Fruit fly (Drosophila melanogaster) whole organism, embryonic: ENCODE results near the gene CG8042.

Source experiments
- Atf-2 ChIP-seq: fragments of 200-800 bp; sonication (Bioruptor generic); optimal IDR thresholded peaks from 2 replicates; lab custom pipeline; 2016; ENCODE audit warnings: missing biosample characterization, missing genetic modification characterization
- BEAF-32 ChIP-seq: fragments of 200-800 bp; sonication (Bioruptor generic); optimal IDR thresholded peaks from 3 replicates; lab custom pipeline; 2017; ENCODE audit warnings: missing biosample characterization, missing genetic modification characterization, mild to moderate bottlenecking, moderate library complexity, missing genetic modification reagents
- Bteb2 ChIP-seq: fragments of 200-800 bp; sonication (Bioruptor generic); optimal IDR thresholded peaks from 2 replicates; lab custom pipeline; 2016; ENCODE audit warnings: missing biosample characterization, missing genetic modification characterization
- CG10209 ChIP-seq: fragments of 200-800 bp; sonication (Bioruptor generic); optimal IDR thresholded peaks from 3 replicates; lab custom pipeline; 2017; ENCODE audit warnings: missing biosample characterization, mild to moderate bottlenecking, missing genetic modification characterization, missing genetic modification reagents
- CG10321 ChIP-seq: fragments of 200-800 bp; sonication (Bioruptor generic); IDR thresholded peaks from 2 replicates; pipeline ENCODE4 v1.3.6; 2022; ENCODE audit warnings: missing biosample characterization, missing genetic modification characterization
- CG10979 ChIP-seq: fragments of 200-800 bp; sonication (Bioruptor generic); optimal IDR thresholded peaks from 2 replicates; lab custom pipeline; 2018; ENCODE audit warnings: missing biosample characterization, mild to moderate bottlenecking, missing genetic modification characterization, moderate library complexity
- CG11085 ChIP-seq: fragments of 200-800 bp; sonication (Bioruptor generic); IDR thresholded peaks from 2 replicates; pipeline ENCODE4 v1.3.6; 2022; ENCODE audit warnings: missing biosample characterization, missing genetic modification characterization
- CG12769 ChIP-seq: fragments of 200-800 bp; sonication (Bioruptor generic); optimal IDR thresholded peaks from 2 replicates; lab custom pipeline; 2019; ENCODE audit warnings: missing biosample characterization, mild to moderate bottlenecking, missing genetic modification characterization, moderate library complexity
- CG12942 ChIP-seq: fragments of 200-800 bp; sonication (Bioruptor generic); optimal IDR thresholded peaks from 3 replicates; lab custom pipeline; 2016; ENCODE audit warnings: missing biosample characterization, missing genetic modification characterization
- CG1529 ChIP-seq: fragments of 200-800 bp; sonication (Bioruptor generic); optimal IDR thresholded peaks from 3 replicates; lab custom pipeline; 2018; ENCODE audit warnings: missing biosample characterization, missing genetic modification characterization
- CG17359 ChIP-seq: fragments of 200-800 bp; sonication (Bioruptor generic); optimal IDR thresholded peaks from 3 replicates; lab custom pipeline; 2018; ENCODE audit warnings: missing biosample characterization, mild to moderate bottlenecking, missing genetic modification characterization, moderate library complexity
- CG17385 ChIP-seq: fragments of 200-800 bp; sonication (Bioruptor generic); optimal IDR thresholded peaks from 3 replicates; lab custom pipeline; 2018; ENCODE audit warnings: missing biosample characterization, mild to moderate bottlenecking, missing genetic modification characterization
- CG2116 ChIP-seq: fragments of 200-800 bp; sonication (Bioruptor generic); optimal IDR thresholded peaks from 3 replicates; lab custom pipeline; 2018; ENCODE audit warnings: missing biosample characterization, mild to moderate bottlenecking, missing genetic modification characterization
- CG3995 ChIP-seq: fragments of 200-800 bp; sonication (Bioruptor generic); optimal IDR thresholded peaks from 3 replicates; lab custom pipeline; 2016; ENCODE audit warnings: missing biosample characterization, missing genetic modification characterization
- CG4328 ChIP-seq: fragments of 200-800 bp; sonication (Bioruptor generic); optimal IDR thresholded peaks from 3 replicates; lab custom pipeline; 2017; ENCODE audit warnings: missing biosample characterization, missing genetic modification reagents, missing genetic modification characterization
- CG4617 ChIP-seq: fragments of 200-800 bp; sonication (Bioruptor generic); optimal IDR thresholded peaks from 3 replicates; lab custom pipeline; 2016; ENCODE audit warnings: missing biosample characterization, missing genetic modification characterization, borderline replicate concordance
- CG7271 ChIP-seq: fragments of 200-800 bp; sonication (Bioruptor generic); optimal IDR thresholded peaks from 2 replicates; lab custom pipeline; 2018; ENCODE audit warnings: missing biosample characterization, mild to moderate bottlenecking, missing genetic modification characterization, moderate library complexity
- CG7786 ChIP-seq: fragments of 200-800 bp; sonication (Bioruptor generic); optimal IDR thresholded peaks from 2 replicates; lab custom pipeline; 2016; ENCODE audit warnings: missing biosample characterization, missing genetic modification characterization
- CG7928 ChIP-seq: fragments of 200-800 bp; sonication (Bioruptor generic); optimal IDR thresholded peaks from 2 replicates; lab custom pipeline; 2017; ENCODE audit warnings: missing biosample characterization, mild to moderate bottlenecking, missing genetic modification characterization
- CG7987 ChIP-seq: fragments of 200-800 bp; sonication (Bioruptor generic); optimal IDR thresholded peaks from 2 replicates; lab custom pipeline; 2018; ENCODE audit warnings: missing biosample characterization, mild to moderate bottlenecking, missing genetic modification characterization, moderate library complexity
- CG9797 ChIP-seq: fragments of 200-800 bp; sonication (Bioruptor generic); optimal IDR thresholded peaks from 3 replicates; lab custom pipeline; 2018; ENCODE audit warnings: missing biosample characterization, mild to moderate bottlenecking, missing genetic modification characterization
- GATAe ChIP-seq: fragments of 200-800 bp; sonication (Bioruptor generic); conservative IDR thresholded peaks from 2 replicates; pipeline ENCODE4 v1.3.6; 2022; ENCODE audit warnings: missing biosample characterization, missing genetic modification characterization
- Hey ChIP-seq: fragments of 200-800 bp; sonication (Bioruptor generic); optimal IDR thresholded peaks from 3 replicates; lab custom pipeline; 2018; ENCODE audit warnings: missing biosample characterization, mild to moderate bottlenecking, missing genetic modification characterization
- Hmx ChIP-seq: fragments of 200-800 bp; sonication (Bioruptor generic); optimal IDR thresholded peaks from 2 replicates; lab custom pipeline; 2016; ENCODE audit warnings: missing biosample characterization, missing genetic modification characterization
- Kr ChIP-seq: fragments of 200-800 bp; sonication (Bioruptor generic); optimal IDR thresholded peaks from 2 replicates; lab custom pipeline; 2017; ENCODE audit warnings: missing biosample characterization, mild to moderate bottlenecking, missing genetic modification characterization
- MESR4 ChIP-seq: fragments of 200-800 bp; sonication (Bioruptor generic); optimal IDR thresholded peaks from 2 replicates; lab custom pipeline; 2018; ENCODE audit warnings: missing biosample characterization, mild to moderate bottlenecking, missing genetic modification characterization, moderate library complexity
- Max ChIP-seq: fragments of 200-800 bp; sonication (Bioruptor generic); optimal IDR thresholded peaks from 2 replicates; lab custom pipeline; 2016; ENCODE audit warnings: missing biosample characterization, mild to moderate bottlenecking, missing genetic modification characterization
- Meics ChIP-seq: fragments of 200-800 bp; sonication (Bioruptor generic); optimal IDR thresholded peaks from 2 replicates; lab custom pipeline; 2017; ENCODE audit warnings: missing biosample characterization, mild to moderate bottlenecking, missing genetic modification characterization
- Mrtf ChIP-seq: fragments of 200-800 bp; sonication (Bioruptor generic); IDR thresholded peaks from 3 replicates; pipeline ENCODE4 v1.3.6; 2022; ENCODE audit warnings: missing biosample characterization, missing genetic modification characterization
- Nf-YC ChIP-seq: fragments of 200-800 bp; optimal IDR thresholded peaks from 3 replicates; lab custom pipeline; 2019; ENCODE audit warnings: missing biosample characterization, mild to moderate bottlenecking, missing genetic modification characterization, moderate library complexity
- NfI ChIP-seq: fragments of 200-800 bp; sonication (Bioruptor generic); optimal IDR thresholded peaks from 3 replicates; lab custom pipeline; 2018; ENCODE audit warnings: missing biosample characterization, mild to moderate bottlenecking, missing genetic modification characterization, moderate library complexity
- Opbp ChIP-seq: fragments of 200-800 bp; sonication (Bioruptor generic); IDR thresholded peaks from 3 replicates; pipeline ENCODE4 v1.3.6; 2022; ENCODE audit warnings: missing biosample characterization, missing genetic modification characterization; ENCODE audit not compliant: partially characterized antibody
- Ptx1 ChIP-seq: fragments of 200-800 bp; sonication (Bioruptor generic); IDR thresholded peaks from 2 replicates; pipeline ENCODE4 v1.3.6; 2022; ENCODE audit warnings: missing biosample characterization, missing genetic modification characterization
- Rx ChIP-seq: fragments of 200-800 bp; sonication (Bioruptor generic); IDR thresholded peaks from 2 replicates; pipeline ENCODE4 v1.3.6; 2022; ENCODE audit warnings: missing biosample characterization, missing genetic modification characterization
- Sox100B ChIP-seq: fragments of 200-800 bp; sonication (Bioruptor generic); optimal IDR thresholded peaks from 3 replicates; lab custom pipeline; 2018; ENCODE audit warnings: missing biosample characterization, mild to moderate bottlenecking, missing genetic modification characterization
- TFAM ChIP-seq: fragments of 200-800 bp; sonication (Bioruptor generic); optimal IDR thresholded peaks from 2 replicates; lab custom pipeline; 2017; ENCODE audit warnings: missing biosample characterization, missing genetic modification characterization, inconsistent platforms
- Usf ChIP-seq: fragments of 200-800 bp; sonication (Bioruptor generic); optimal IDR thresholded peaks from 2 replicates; lab custom pipeline; 2017; ENCODE audit warnings: missing genotype, missing biosample characterization, missing genetic modification characterization
- amos ChIP-seq: fragments of 200-800 bp; sonication (Bioruptor generic); IDR thresholded peaks from 2 replicates; pipeline ENCODE4 v1.3.6; 2022; ENCODE audit warnings: missing biosample characterization, missing genetic modification characterization; ENCODE audit not compliant: partially characterized antibody
- az2 ChIP-seq: fragments of 200-800 bp; sonication (Bioruptor generic); optimal IDR thresholded peaks from 3 replicates; lab custom pipeline; 2016; ENCODE audit warnings: missing biosample characterization, missing genetic modification characterization
- fd64A ChIP-seq: fragments of 200-800 bp; sonication (Bioruptor generic); optimal IDR thresholded peaks from 3 replicates; lab custom pipeline; 2018; ENCODE audit warnings: missing biosample characterization, mild to moderate bottlenecking, missing genetic modification characterization
- gsb-n ChIP-seq: fragments of 200-800 bp; sonication (Bioruptor generic); optimal IDR thresholded peaks from 3 replicates; lab custom pipeline; 2018; ENCODE audit warnings: missing biosample characterization, mild to moderate bottlenecking, missing genetic modification characterization
- onecut ChIP-seq: fragments of 200-800 bp; sonication (Bioruptor generic); IDR thresholded peaks from 2 replicates; pipeline ENCODE4 v1.3.6; 2022; ENCODE audit warnings: missing biosample characterization, missing genetic modification characterization
- prd ChIP-seq, 3 experiments: fragments of >200 bp in 2 of 3; fragments of 200-800 bp in 1 of 3; sonication (Bioruptor generic) in 1 of 3; optimal IDR thresholded peaks in 2 of 3; IDR thresholded peaks in 1 of 3; 2 replicates in 2 of 3; 3 replicates in 1 of 3; pipeline versions ENCODE4 v1.3.6 to Lab custom; 2017 to 2022; ENCODE audit warnings: missing biosample characterization in 1 of 3, missing genetic modification characterization in 1 of 3
- pum ChIP-seq: fragments of 200-800 bp; sonication (Bioruptor generic); optimal IDR thresholded peaks from 2 replicates; lab custom pipeline; 2016; ENCODE audit warnings: missing biosample characterization, missing genetic modification characterization
- ro ChIP-seq: fragments of 200-800 bp; sonication (Bioruptor generic); IDR thresholded peaks from 2 replicates; pipeline ENCODE4 v1.3.6; 2022; ENCODE audit warnings: missing biosample characterization, missing genetic modification characterization
- sr ChIP-seq: fragments of 200-800 bp; sonication (Bioruptor generic); IDR thresholded peaks from 3 replicates; pipeline ENCODE4 v1.3.6; 2022; ENCODE audit warnings: missing biosample characterization, missing genetic modification characterization
- stwl ChIP-seq: fragments of 200-800 bp; sonication (Bioruptor generic); optimal IDR thresholded peaks from 3 replicates; lab custom pipeline; 2018; ENCODE audit warnings: missing biosample characterization, mild to moderate bottlenecking, missing genetic modification characterization, moderate library complexity
- tgo ChIP-seq: fragments of 200-800 bp; sonication (Bioruptor generic); IDR thresholded peaks from 3 replicates; pipeline ENCODE4 v1.3.6; 2022; ENCODE audit warnings: missing biosample characterization, missing genetic modification characterization
- zfh1 ChIP-seq: fragments of 200-800 bp; sonication (Bioruptor generic); IDR thresholded peaks from 3 replicates; pipeline ENCODE4 v1.3.6; 2022; ENCODE audit warnings: missing biosample characterization, missing genetic modification characterization

The CG8042 gene

DNA sequence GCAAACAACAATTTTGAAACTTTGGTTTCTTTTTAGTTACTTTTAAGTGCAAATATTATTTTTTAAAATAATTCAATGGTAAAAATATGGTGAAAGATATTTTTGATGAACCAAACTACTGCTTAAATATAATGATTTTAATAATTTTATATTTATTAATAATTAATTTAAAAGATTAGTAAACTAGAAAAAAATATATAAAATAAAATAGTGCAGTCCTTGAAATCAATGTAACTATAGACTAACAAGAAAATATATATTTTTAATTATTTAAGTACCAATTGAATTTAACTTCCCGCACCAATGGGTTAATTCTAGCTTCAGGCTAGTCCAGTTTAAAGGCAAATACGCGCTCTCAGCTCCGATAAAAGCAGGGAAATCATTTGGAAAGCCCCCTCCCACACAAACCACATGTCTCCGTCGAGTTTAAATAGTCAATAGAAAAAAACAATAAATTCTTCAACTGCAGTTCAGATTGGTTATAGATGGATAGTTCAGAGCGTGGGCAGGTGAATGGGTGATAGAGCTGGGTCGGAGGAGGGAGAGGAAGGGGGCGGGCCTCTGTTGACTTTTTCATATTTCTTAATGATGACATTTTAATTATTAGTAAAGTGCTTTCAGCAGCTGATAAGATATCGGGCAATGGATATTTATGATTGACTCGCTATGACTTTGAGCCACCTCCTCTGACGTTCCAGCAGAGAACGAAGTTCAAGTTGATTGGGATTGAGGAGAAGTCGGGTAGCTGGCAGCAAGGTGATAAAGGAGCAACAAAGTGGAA, 12.6 kb downstream of the CG8042 start:
- TF ChIP-seq gsb-n (tag; lab: Kevin White, UChicago) (no peak), sr (GFP tag; lab: Robert Waterston, UW) (0 out of 3 replicates have a peak, but pooled peaks have one; percentile 37), CG10209 (no peak), CG1529 (GFP tag; lab: Kevin White, UChicago) (no peak), CG10321 (GFP tag; lab: Robert Waterston, UW) (no peak), onecut (GFP tag; lab: Robert Waterston, UW) (peak; percentile 29; the same call in 1 of the 2 replicates), Hmx (no peak), GATAe (GFP tag; lab: Robert Waterston, UW) (peak; percentile 64; the same call in 1 of the 2 replicates), CG12942 (GFP tag; lab: Kevin White, UChicago) (no peak), Ptx1 (no peak), az2 (GFP tag; lab: Kevin White, UChicago) (no peak), NfI (GFP tag; lab: Kevin White, UChicago) (no peak), CG9797 (GFP tag; lab: Kevin White, UChicago) (no peak), amos (GFP tag; lab: Robert Waterston, UW) (no peak), CG12769 (tag; lab: Kevin White, UChicago) (peak; percentile 5), CG7271 (tag; lab: Kevin White, UChicago) (no peak), CG11085 (GFP tag; lab: Robert Waterston, UW) (no peak), Kr (GFP tag; lab: Kevin White, UChicago) (no peak), CG3995 (GFP tag; lab: Kevin White, UChicago) (no peak), CG10979 (tag; lab: Kevin White, UChicago) (peak; percentile 48), Opbp (no peak), Nf-YC (no peak), CG17385 (GFP tag; lab: Kevin White, UChicago) (peak; percentile 21), Usf (GFP tag; lab: Kevin White, UChicago) (no peak), Bteb2 (no peak), pum (GFP tag; lab: Kevin White, UChicago) (no peak), CG7987 (no peak), CG7928 (GFP tag; lab: Kevin White, UChicago) (no peak), Max (no peak), Sox100B (GFP tag; lab: Kevin White, UChicago) (peak; percentile 54), prd (optimal IDR thresholded peaks at IDR 0.05; lab: Kevin White, UChicago) (no peak), prd (GFP tag; IDR thresholded peaks at IDR 0.05; lab: Robert Waterston, UW) (no peak), ro (no peak), zfh1 (GFP tag; lab: Robert Waterston, UW) (0 out of 3 replicates have a peak, but pooled peaks have one; percentile 7), MESR4 (GFP tag; lab: Kevin White, UChicago) (no peak), CG17359 (tag; lab: Kevin White, UChicago) (no peak), Mrtf (GFP tag; lab: Robert Waterston, UW) (no peak), CG7786 (GFP tag; lab: Kevin White, UChicago) (no peak), TFAM (GFP tag; lab: Kevin White, UChicago) (no peak), tgo (GFP tag; lab: Robert Waterston, UW) (no peak), fd64A (peak; percentile 71), CG4617 (GFP tag; lab: Kevin White, UChicago) (no peak), CG4328 (no peak), stwl (tag; lab: Kevin White, UChicago) (no peak), CG2116 (GFP tag; lab: Kevin White, UChicago) (no peak), Hey (tag; lab: Kevin White, UChicago) (no peak), BEAF-32 (GFP tag; lab: Kevin White, UChicago) (no peak), Rx (GFP tag; lab: Robert Waterston, UW) (no peak), Atf-2 (GFP tag; lab: Kevin White, UChicago) (no peak), Meics (GFP tag; lab: Kevin White, UChicago) (peak; percentile 11)
